Fruit fly (Drosophila melanogaster) whole organism, embryonic: Measurements from ENCODE around the gene CG32236.

Experiments used
- CG10147 ChIP-seq: fragments of 200-800 bp; sonication (Bioruptor generic); optimal IDR thresholded peaks from 2 replicates; lab custom pipeline; 2019; ENCODE audit warnings: missing biosample characterization, mild to moderate bottlenecking, missing genetic modification characterization, moderate library complexity
- CG10979 ChIP-seq: fragments of 200-800 bp; sonication (Bioruptor generic); optimal IDR thresholded peaks from 2 replicates; lab custom pipeline; 2018; ENCODE audit warnings: missing biosample characterization, mild to moderate bottlenecking, missing genetic modification characterization, moderate library complexity
- CG11504 ChIP-seq: fragments of 200-800 bp; sonication (Bioruptor generic); optimal IDR thresholded peaks from 3 replicates; lab custom pipeline; 2019; ENCODE audit warnings: missing biosample characterization, mild to moderate bottlenecking, missing genetic modification characterization, moderate library complexity
- CG11723 ChIP-seq: fragments of 200-800 bp; sonication (Bioruptor generic); optimal IDR thresholded peaks from 2 replicates; lab custom pipeline; 2017; ENCODE audit warnings: missing biosample characterization, mild to moderate bottlenecking, missing genetic modification characterization
- CG13287 ChIP-seq: fragments of 200-800 bp; sonication (Bioruptor generic); IDR thresholded peaks from 2 replicates; pipeline ENCODE4 v1.3.6; 2022; ENCODE audit warnings: missing biosample characterization, missing genetic modification characterization; ENCODE audit not compliant: partially characterized antibody
- CG15479 ChIP-seq: fragments of 200-800 bp; sonication (Bioruptor generic); optimal IDR thresholded peaks from 3 replicates; lab custom pipeline; 2019; ENCODE audit warnings: missing biosample characterization, mild to moderate bottlenecking, missing genetic modification characterization, moderate library complexity
- CG17328 ChIP-seq: fragments of 200-800 bp; sonication (Bioruptor generic); IDR thresholded peaks from 2 replicates; pipeline ENCODE4 v1.3.6; 2022; ENCODE audit warnings: missing biosample characterization, missing genetic modification characterization
- CG17359 ChIP-seq: fragments of 200-800 bp; sonication (Bioruptor generic); optimal IDR thresholded peaks from 3 replicates; lab custom pipeline; 2018; ENCODE audit warnings: missing biosample characterization, mild to moderate bottlenecking, missing genetic modification characterization, moderate library complexity
- CG17361 ChIP-seq: fragments of 200-800 bp; sonication (Bioruptor generic); IDR thresholded peaks from 3 replicates; pipeline ENCODE4 v1.3.6; 2022; ENCODE audit warnings: missing biosample characterization, missing genetic modification characterization
- CG1792 ChIP-seq: fragments of 200-800 bp; sonication (Bioruptor generic); optimal IDR thresholded peaks from 2 replicates; lab custom pipeline; 2016; ENCODE audit warnings: missing biosample characterization, missing genetic modification characterization
- CG18476 ChIP-seq: fragments of 200-800 bp; sonication (Bioruptor generic); optimal IDR thresholded peaks from 2 replicates; lab custom pipeline; 2016; ENCODE audit warnings: missing biosample characterization, mild to moderate bottlenecking, missing genetic modification characterization
- CG18599 ChIP-seq: fragments of 200-800 bp; sonication (Bioruptor generic); optimal IDR thresholded peaks from 3 replicates; lab custom pipeline; 2017; ENCODE audit warnings: missing biosample characterization, missing genetic modification characterization, mild to moderate bottlenecking, moderate library complexity, missing genetic modification reagents
- CG31388 ChIP-seq: fragments of 200-800 bp; sonication (Bioruptor generic); optimal IDR thresholded peaks from 2 replicates; lab custom pipeline; 2016; ENCODE audit warnings: missing biosample characterization, missing genetic modification characterization
- CG31441 ChIP-seq: fragments of 200-800 bp; sonication (Bioruptor generic); IDR thresholded peaks from 2 replicates; pipeline ENCODE4 v1.3.6; 2022; ENCODE audit warnings: missing biosample characterization, missing genetic modification characterization
- CG3163 ChIP-seq: fragments of 200-800 bp; sonication (Bioruptor generic); optimal IDR thresholded peaks from 3 replicates; lab custom pipeline; 2016; ENCODE audit warnings: missing biosample characterization, missing genetic modification characterization
- CG32772 ChIP-seq: fragments of 200-800 bp; sonication (Bioruptor generic); IDR thresholded peaks from 2 replicates; pipeline ENCODE4 v1.3.6; 2022; ENCODE audit warnings: missing biosample characterization, missing genetic modification characterization
- CG3281 ChIP-seq: fragments of 200-800 bp; sonication (Bioruptor generic); optimal IDR thresholded peaks from 3 replicates; lab custom pipeline; 2017; ENCODE audit warnings: missing biosample characterization, mild to moderate bottlenecking, missing genetic modification characterization
- CG6765 ChIP-seq: fragments of 200-800 bp; sonication (Bioruptor generic); optimal IDR thresholded peaks from 3 replicates; lab custom pipeline; 2017; ENCODE audit warnings: missing biosample characterization, mild to moderate bottlenecking, missing genetic modification characterization
- D ChIP-seq, 2 experiments: fragments of 200-800 bp in 1 of 2; fragments of >200 bp in 1 of 2; sonication (Bioruptor generic) in 1 of 2; optimal IDR thresholded peaks; 2 replicates in 1 of 2; 3 replicates in 1 of 2; lab custom pipeline; 2017; ENCODE audit warnings: mild to moderate bottlenecking in 1 of 2, missing biosample characterization in 1 of 2, missing genetic modification characterization in 1 of 2, missing genetic modification reagents in 1 of 2
- D19A ChIP-seq: fragments of 200-800 bp; optimal IDR thresholded peaks from 3 replicates; lab custom pipeline; 2019; ENCODE audit warnings: missing biosample characterization, mild to moderate bottlenecking, missing genetic modification characterization, moderate library complexity
- D19B ChIP-seq: fragments of 200-800 bp; sonication (Bioruptor generic); optimal IDR thresholded peaks from 2 replicates; lab custom pipeline; 2017; ENCODE audit warnings: missing biosample characterization, mild to moderate bottlenecking, missing genetic modification characterization
- Ets97D ChIP-seq: fragments of 200-800 bp; sonication (Bioruptor generic); optimal IDR thresholded peaks from 3 replicates; lab custom pipeline; 2016; ENCODE audit warnings: missing biosample characterization, missing genetic modification characterization
- Fer1 ChIP-seq: fragments of 200-800 bp; sonication (Bioruptor generic); optimal IDR thresholded peaks from 2 replicates; lab custom pipeline; 2017; ENCODE audit warnings: missing biosample characterization, mild to moderate bottlenecking, missing genetic modification characterization
- Hand ChIP-seq: fragments of 200-800 bp; sonication (Bioruptor generic); optimal IDR thresholded peaks from 2 replicates; lab custom pipeline; 2017; ENCODE audit warnings: mild to moderate bottlenecking, missing biosample characterization, missing genetic modification reagents, missing genetic modification characterization
- Meics ChIP-seq: fragments of 200-800 bp; sonication (Bioruptor generic); optimal IDR thresholded peaks from 2 replicates; lab custom pipeline; 2017; ENCODE audit warnings: missing biosample characterization, mild to moderate bottlenecking, missing genetic modification characterization
- cad ChIP-seq: fragments of >200 bp; optimal IDR thresholded peaks from 2 replicates; lab custom pipeline; 2017; ENCODE audit warnings: missing biosample characterization, missing genetic modification characterization
- cas ChIP-seq: fragments of 200-800 bp; sonication (Bioruptor generic); IDR thresholded peaks from 2 replicates; pipeline ENCODE4 v1.3.6; 2022; ENCODE audit warnings: missing biosample characterization, missing genetic modification characterization
- dmrt99B ChIP-seq: fragments of 200-800 bp; sonication (Bioruptor generic); optimal IDR thresholded peaks from 2 replicates; lab custom pipeline; 2018; ENCODE audit warnings: missing biosample characterization, mild to moderate bottlenecking, missing genetic modification characterization, moderate library complexity
- dysf ChIP-seq: fragments of 200-800 bp; sonication (Bioruptor generic); IDR thresholded peaks from 3 replicates; pipeline ENCODE4 v1.3.6; 2022; ENCODE audit warnings: missing biosample characterization, missing genetic modification characterization
- gem ChIP-seq: fragments of 200-800 bp; sonication (Bioruptor generic); optimal IDR thresholded peaks from 2 replicates; lab custom pipeline; 2019; ENCODE audit warnings: missing biosample characterization, mild to moderate bottlenecking, missing genetic modification characterization, moderate library complexity
- grau ChIP-seq: fragments of 200-800 bp; optimal IDR thresholded peaks from 3 replicates; lab custom pipeline; 2019; ENCODE audit warnings: missing biosample characterization, mild to moderate bottlenecking, missing genetic modification characterization, moderate library complexity
- her ChIP-seq: fragments of 200-800 bp; sonication (Bioruptor generic); optimal IDR thresholded peaks from 2 replicates; lab custom pipeline; 2016; ENCODE audit warnings: missing biosample characterization, missing genetic modification characterization
- lmd ChIP-seq: fragments of 200-800 bp; sonication (Bioruptor generic); IDR thresholded peaks from 2 replicates; pipeline ENCODE4 v1.3.6; 2022; ENCODE audit warnings: missing biosample characterization, missing genetic modification characterization
- nerfin-1 ChIP-seq: fragments of 200-800 bp; sonication (Bioruptor generic); optimal IDR thresholded peaks from 3 replicates; lab custom pipeline; 2019; ENCODE audit warnings: missing biosample characterization, mild to moderate bottlenecking, missing genetic modification characterization, moderate library complexity
- nom ChIP-seq: fragments of 200-800 bp; sonication (Bioruptor generic); optimal IDR thresholded peaks from 2 replicates; lab custom pipeline; 2017; ENCODE audit warnings: missing biosample characterization, missing genetic modification characterization, mild to moderate bottlenecking, moderate library complexity, missing genetic modification reagents
- onecut ChIP-seq: fragments of 200-800 bp; sonication (Bioruptor generic); IDR thresholded peaks from 2 replicates; pipeline ENCODE4 v1.3.6; 2022; ENCODE audit warnings: missing biosample characterization, missing genetic modification characterization
- pb ChIP-seq: fragments of 200-800 bp; sonication (Bioruptor generic); optimal IDR thresholded peaks from 3 replicates; lab custom pipeline; 2016; ENCODE audit warnings: missing biosample characterization, missing genetic modification characterization
- phol ChIP-seq: fragments of 200-800 bp; sonication (Bioruptor generic); optimal IDR thresholded peaks from 3 replicates; lab custom pipeline; 2018; ENCODE audit warnings: missing biosample characterization, mild to moderate bottlenecking, missing genetic modification characterization, moderate library complexity
- row ChIP-seq: fragments of 200-800 bp; sonication (Bioruptor generic); IDR thresholded peaks from 3 replicates; pipeline ENCODE4 v1.3.6; 2022; ENCODE audit warnings: missing biosample characterization, missing genetic modification characterization
- scrt ChIP-seq: fragments of 200-800 bp; sonication (Bioruptor generic); optimal IDR thresholded peaks from 2 replicates; lab custom pipeline; 2018; ENCODE audit warnings: missing biosample characterization, mild to moderate bottlenecking, missing genetic modification characterization, moderate library complexity
- sens ChIP-seq: fragments of 200-800 bp; sonication (Bioruptor generic); peaks from one replicate; lab custom pipeline; 2016; ENCODE audit warnings: missing biosample characterization, missing genetic modification characterization
- sima ChIP-seq: fragments of 200-800 bp; sonication (Bioruptor generic); optimal IDR thresholded peaks from 2 replicates; lab custom pipeline; 2016; ENCODE audit warnings: missing biosample characterization, missing genetic modification characterization
- sisA ChIP-seq: fragments of 200-800 bp; sonication (Bioruptor generic); IDR thresholded peaks from 2 replicates; pipeline ENCODE4 v1.3.6; 2022; ENCODE audit warnings: missing biosample characterization, missing genetic modification characterization
- slbo ChIP-seq: fragments of 200-800 bp; sonication (Bioruptor generic); IDR thresholded peaks from 2 replicates; pipeline ENCODE4 v1.3.6; 2022; ENCODE audit warnings: missing biosample characterization, missing genetic modification characterization
- tup ChIP-seq: fragments of 200-800 bp; sonication (Bioruptor generic); optimal IDR thresholded peaks from 2 replicates; lab custom pipeline; 2016; ENCODE audit warnings: missing biosample characterization, mild to moderate bottlenecking, missing genetic modification characterization, moderate library complexity
- unc-4 ChIP-seq: fragments of 200-800 bp; sonication (Bioruptor generic); IDR thresholded peaks from 2 replicates; pipeline ENCODE4 v1.3.6; 2022; ENCODE audit warnings: missing biosample characterization, missing genetic modification characterization; ENCODE audit not compliant: partially characterized antibody

CG32236 gene

dm6 chr3L:4619497-4620211, 47.5 kb downstream of the CG32236 start (continued):
- TF ChIP-seq D (optimal IDR thresholded peaks at IDR 0.05; lab: Kevin White, UChicago) (no peak), D (GFP tag; optimal IDR thresholded peaks at IDR 0.05; lab: Kevin White, UChicago) (no peak)

dm6 chr3L:4618865-4619496, 48.2 kb downstream of the CG32236 start:
- TF ChIP-seq Hand: no peak
- TF ChIP-seq cad (GFP tag; lab: Kevin White, UChicago): no peak
- no peak for TF ChIP-seq nerfin-1 (tag; lab: Kevin White, UChicago)
- peak; percentile 15 for TF ChIP-seq CG3281
- no peak for TF ChIP-seq CG13287
- TF ChIP-seq CG31388: no peak
- 0 out of 3 replicates have a peak, but pooled peaks have one; percentile 32 for TF ChIP-seq CG17361 (GFP tag; lab: Robert Waterston, UW)
- TF ChIP-seq D19B (GFP tag; lab: Kevin White, UChicago): peak; percentile 26
- peak; percentile 90 for TF ChIP-seq D19A (tag; lab: Kevin White, UChicago)
- peak; percentile 32 for TF ChIP-seq dmrt99B (tag; lab: Kevin White, UChicago)
- TF ChIP-seq CG3163: no peak
- TF ChIP-seq sens (GFP tag; lab: Kevin White, UChicago): peak; percentile 79
- no peak for TF ChIP-seq unc-4 (GFP tag; lab: Robert Waterston, UW)
- peak; percentile 14 for TF ChIP-seq scrt
- 0 out of 2 replicates have a peak, but pooled peaks have one; percentile 4 for TF ChIP-seq lmd (GFP tag; lab: Robert Waterston, UW)
- TF ChIP-seq CG1792 (GFP tag; lab: Kevin White, UChicago): no peak
- TF ChIP-seq CG15479 (GFP tag; lab: Kevin White, UChicago): no peak
- peak; percentile 22 for TF ChIP-seq Meics (GFP tag; lab: Kevin White, UChicago)
- peak; percentile 39 for TF ChIP-seq CG10979 (tag; lab: Kevin White, UChicago)
- peak; percentile 39 for TF ChIP-seq phol
- no peak for TF ChIP-seq Ets97D (GFP tag; lab: Kevin White, UChicago)
- TF ChIP-seq row: peak; percentile 33; the same call in 1 of the 3 replicates
- peak; percentile 26 for TF ChIP-seq CG18599 (GFP tag; lab: Kevin White, UChicago)
- TF ChIP-seq her (GFP tag; lab: Kevin White, UChicago): no peak
- no peak for TF ChIP-seq CG6765
- peak; percentile 7 for TF ChIP-seq CG10147 (GFP tag; lab: Kevin White, UChicago)
- TF ChIP-seq tup (GFP tag; lab: Kevin White, UChicago): no peak
- TF ChIP-seq cas (GFP tag; lab: Robert Waterston, UW): no peak
- peak; percentile 16; the same call in 1 of the 2 replicates for TF ChIP-seq slbo
- 0 out of 2 replicates have a peak, but pooled peaks have one; percentile 15 for TF ChIP-seq CG31441 (GFP tag; lab: Robert Waterston, UW)
- TF ChIP-seq CG11504: peak; percentile 53
- peak; percentile 94 for TF ChIP-seq onecut (GFP tag; lab: Robert Waterston, UW)
- TF ChIP-seq sisA (GFP tag; lab: Robert Waterston, UW): 0 out of 2 replicates have a peak, but pooled peaks have one; percentile 17
- peak; percentile 12 for TF ChIP-seq CG18476
- TF ChIP-seq dysf (GFP tag; lab: Robert Waterston, UW): no peak
- no peak for TF ChIP-seq grau (tag; lab: Kevin White, UChicago)
- TF ChIP-seq Fer1 (GFP tag; lab: Kevin White, UChicago): peak; percentile 17
- no peak for TF ChIP-seq nom (GFP tag; lab: Kevin White, UChicago)
- no peak for TF ChIP-seq gem
- no peak for TF ChIP-seq CG32772 (GFP tag; lab: Robert Waterston, UW)
- TF ChIP-seq CG11723 (GFP tag; lab: Kevin White, UChicago): no peak
- no peak for TF ChIP-seq CG17328 (GFP tag; lab: Robert Waterston, UW)
- TF ChIP-seq sima (GFP tag; lab: Kevin White, UChicago): no peak
- no peak for TF ChIP-seq pb (GFP tag; lab: Kevin White, UChicago)
- TF ChIP-seq CG17359: peak; percentile 39
